Worm (Caenorhabditis elegans) whole organism, L1 larva: Measurements from ENCODE around the gene Y38F2AL.12.

Source experiments
- C04F5.9 ChIP-seq: sonication (generic microtip); optimal IDR thresholded peaks from 2 replicates; lab custom pipeline; 2016; ENCODE audit warnings: missing genetic modification characterization, missing compliant biosample characterization
- aha-1 ChIP-seq: fragments of 150-350 bp; optimal IDR thresholded peaks from 2 replicates; lab custom pipeline; 2014; ENCODE audit warnings: missing biosample characterization, missing genetic modification characterization
- alr-1 ChIP-seq: fragments of 200-800 bp; sonication (Bioruptor generic); optimal IDR thresholded peaks from 2 replicates; lab custom pipeline; 2018; ENCODE audit warnings: borderline replicate concordance, mild to moderate bottlenecking, missing genetic modification characterization, missing compliant biosample characterization
- ama-1 ChIP-seq: fragments of 150-350 bp; optimal IDR thresholded peaks from 2 replicates; lab custom pipeline; 2014
- blmp-1 ChIP-seq: fragments of 150-350 bp; optimal IDR thresholded peaks from 2 replicates; lab custom pipeline; 2014; ENCODE audit warnings: missing biosample characterization, missing genetic modification characterization
- ceh-63 ChIP-seq: fragments of 200-800 bp; sonication (Bioruptor generic); optimal IDR thresholded peaks from 2 replicates; lab custom pipeline; 2018; ENCODE audit warnings: mild to moderate bottlenecking, missing genetic modification characterization, missing compliant biosample characterization
- ceh-88 ChIP-seq: fragments of 200-800 bp; sonication (Bioruptor generic); IDR thresholded peaks from 2 replicates; pipeline ENCODE4 v1.3.6; 2022; ENCODE audit warnings: missing genetic modification characterization, missing compliant biosample characterization
- ces-1 ChIP-seq: fragments of 150-350 bp; optimal IDR thresholded peaks from 2 replicates; lab custom pipeline; 2014; ENCODE audit warnings: missing biosample characterization, missing genetic modification reagents, missing genetic modification characterization
- dpl-1 ChIP-seq, 3 experiments: fragments of 150-350 bp in 2 of 3; sonication (generic microtip) in 1 of 3; optimal IDR thresholded peaks; 2 replicates each; lab custom pipeline; 2014 to 2017; ENCODE audit warnings: missing biosample characterization in 3 of 3, missing genetic modification characterization in 3 of 3, missing genetic modification reagents in 3 of 3
- dsc-1 ChIP-seq: sonication (generic microtip); optimal IDR thresholded peaks from 2 replicates; lab custom pipeline; 2016; ENCODE audit warnings: mild to moderate bottlenecking, missing genetic modification characterization, missing compliant biosample characterization
- efl-1 ChIP-seq, 4 experiments: fragments of 150-350 bp; optimal IDR thresholded peaks in 3 of 4; peaks in 1 of 4; 1 replicate in 1 of 4; 2 replicates in 3 of 4; lab custom pipeline; 2014; ENCODE audit warnings: missing biosample characterization in 2 of 4, missing genetic modification characterization in 2 of 4, missing genetic modification reagents in 2 of 4
- ets-5 ChIP-seq: fragments of 200-800 bp; sonication (Bioruptor generic); IDR thresholded peaks from 2 replicates; pipeline ENCODE4 v1.3.6; 2022; ENCODE audit warnings: missing genetic modification characterization, missing compliant biosample characterization
- fkh-10 ChIP-seq: sonication (generic microtip); optimal IDR thresholded peaks from 2 replicates; lab custom pipeline; 2017; ENCODE audit warnings: missing biosample characterization, missing genetic modification reagents, missing genetic modification characterization
- hlh-17 ChIP-seq: fragments of 200-800 bp; sonication (Bioruptor generic); optimal IDR thresholded peaks from 2 replicates; lab custom pipeline; 2018; ENCODE audit warnings: missing genetic modification characterization, mild to moderate bottlenecking, missing compliant biosample characterization, moderate library complexity, borderline replicate concordance
- hlh-4 ChIP-seq: sonication (generic microtip); optimal IDR thresholded peaks from 2 replicates; lab custom pipeline; 2016; ENCODE audit warnings: mild to moderate bottlenecking, missing genetic modification characterization, missing compliant biosample characterization
- hpl-2 ChIP-seq: fragments of 150-350 bp; optimal IDR thresholded peaks from 2 replicates; lab custom pipeline; 2014; ENCODE audit warnings: missing biosample characterization, missing genetic modification reagents, missing genetic modification characterization
- irx-1 ChIP-seq: sonication (generic microtip); optimal IDR thresholded peaks from 2 replicates; lab custom pipeline; 2016; ENCODE audit warnings: missing genetic modification characterization, missing compliant biosample characterization
- isw-1 ChIP-seq: fragments of 200-800 bp; sonication (Bioruptor generic); IDR thresholded peaks from 2 replicates; pipeline ENCODE4 v1.3.6; 2022; ENCODE audit warnings: missing genetic modification characterization, missing compliant biosample characterization
- lin-14 ChIP-seq: fragments of 200-800 bp; sonication (Bioruptor generic); optimal IDR thresholded peaks from 2 replicates; lab custom pipeline; 2018; ENCODE audit warnings: mild to moderate bottlenecking, missing genetic modification characterization, moderate library complexity, missing compliant biosample characterization
- lsy-2 ChIP-seq, 2 experiments: fragments of 150-350 bp; optimal IDR thresholded peaks; 2 replicates each; lab custom pipeline; 2014; ENCODE audit warnings: missing biosample characterization in 2 of 2, missing genetic modification characterization in 2 of 2
- mab-9 ChIP-seq: fragments of 200-800 bp; sonication (Bioruptor generic); IDR thresholded peaks from 2 replicates; pipeline ENCODE4 v1.3.6; 2022; ENCODE audit warnings: missing genetic modification reagents, missing genetic modification characterization, missing compliant biosample characterization
- mdl-1 ChIP-seq, 2 experiments: fragments of 150-350 bp; optimal IDR thresholded peaks; 2 replicates each; lab custom pipeline; 2014 to 2017; ENCODE audit warnings: missing biosample characterization in 2 of 2, missing genetic modification characterization in 2 of 2, inconsistent platforms in 1 of 2
- mef-2 ChIP-seq: fragments of 150-350 bp; optimal IDR thresholded peaks from 2 replicates; lab custom pipeline; 2014; ENCODE audit warnings: missing biosample characterization, missing genetic modification characterization
- nhr-12 ChIP-seq: sonication (generic microtip); optimal IDR thresholded peaks from 2 replicates; lab custom pipeline; 2017; ENCODE audit warnings: missing biosample characterization, missing genetic modification characterization
- nhr-19 ChIP-seq: fragments of 200-800 bp; sonication (Bioruptor generic); conservative IDR thresholded peaks from 2 replicates; pipeline ENCODE4 v1.3.6; 2022; ENCODE audit warnings: missing genetic modification characterization, missing compliant biosample characterization
- nhr-20 ChIP-seq: sonication (generic microtip); optimal IDR thresholded peaks from 2 replicates; lab custom pipeline; 2016; ENCODE audit warnings: mild to moderate bottlenecking, missing genetic modification characterization, missing compliant biosample characterization
- nhr-237 ChIP-seq: fragments of 150-350 bp; optimal IDR thresholded peaks from 2 replicates; lab custom pipeline; 2014; ENCODE audit warnings: missing biosample characterization, missing genetic modification characterization
- nhr-47 ChIP-seq: sonication (generic microtip); optimal IDR thresholded peaks from 2 replicates; lab custom pipeline; 2016; ENCODE audit warnings: mild to moderate bottlenecking, missing genetic modification characterization, moderate library complexity, missing compliant biosample characterization
- nhr-76 ChIP-seq: sonication (generic microtip); optimal IDR thresholded peaks from 2 replicates; lab custom pipeline; 2017; ENCODE audit warnings: missing biosample characterization, missing genetic modification characterization
- nhr-85 ChIP-seq: sonication (generic microtip); peaks from one replicate; lab custom pipeline; 2016; ENCODE audit warnings: missing genetic modification characterization, inconsistent platforms, missing compliant biosample characterization
- nhr-90 ChIP-seq: sonication (generic microtip); optimal IDR thresholded peaks from 2 replicates; lab custom pipeline; 2016; ENCODE audit warnings: mild to moderate bottlenecking, missing genetic modification characterization, missing compliant biosample characterization; ENCODE audit not compliant: poor library complexity
- pax-3 ChIP-seq: fragments of 200-800 bp; sonication (Bioruptor generic); optimal IDR thresholded peaks from 2 replicates; lab custom pipeline; 2018; ENCODE audit warnings: mild to moderate bottlenecking, missing genetic modification characterization, moderate library complexity, missing compliant biosample characterization
- pqm-1 ChIP-seq: sonication (generic microtip); optimal IDR thresholded peaks from 3 replicates; lab custom pipeline; 2017; ENCODE audit warnings: missing biosample characterization, missing genetic modification characterization
- snpc-4 ChIP-seq: fragments of 150-350 bp; optimal IDR thresholded peaks from 2 replicates; lab custom pipeline; 2014; ENCODE audit warnings: missing biosample characterization, missing genetic modification characterization
- snu-23 ChIP-seq: sonication (generic microtip); optimal IDR thresholded peaks from 2 replicates; lab custom pipeline; 2016; ENCODE audit warnings: missing genetic modification characterization, missing compliant biosample characterization
- sox-4 ChIP-seq: sonication (generic microtip); optimal IDR thresholded peaks from 2 replicates; lab custom pipeline; 2016; ENCODE audit warnings: missing genetic modification characterization, missing compliant biosample characterization
- sup-37 ChIP-seq: fragments of 200-800 bp; sonication (Bioruptor generic); optimal IDR thresholded peaks from 2 replicates; lab custom pipeline; 2018; ENCODE audit warnings: mild to moderate bottlenecking, missing genetic modification characterization, missing compliant biosample characterization
- tlp-1 ChIP-seq: fragments of 150-350 bp; optimal IDR thresholded peaks from 2 replicates; lab custom pipeline; 2014; ENCODE audit warnings: missing biosample characterization, missing genetic modification characterization
- unc-130 ChIP-seq: fragments of 150-350 bp; optimal IDR thresholded peaks from 2 replicates; lab custom pipeline; 2017; ENCODE audit warnings: missing biosample characterization, missing genetic modification characterization, inconsistent platforms
- unc-30 ChIP-seq: sonication (generic microtip); optimal IDR thresholded peaks from 2 replicates; lab custom pipeline; 2017; ENCODE audit warnings: missing biosample characterization, missing genetic modification characterization
- unc-86 ChIP-seq: sonication (generic microtip); optimal IDR thresholded peaks from 2 replicates; lab custom pipeline; 2016; ENCODE audit warnings: missing genetic modification characterization, missing compliant biosample characterization
- xbp-1 ChIP-seq: sonication (generic microtip); optimal IDR thresholded peaks from 2 replicates; lab custom pipeline; 2016; ENCODE audit warnings: missing genetic modification characterization, missing compliant biosample characterization
- zag-1 ChIP-seq: fragments of 150-350 bp; optimal IDR thresholded peaks from 2 replicates; lab custom pipeline; 2014; ENCODE audit warnings: missing biosample characterization, missing genetic modification characterization
- zip-4 ChIP-seq: fragments of 200-800 bp; sonication (Bioruptor generic); optimal IDR thresholded peaks from 2 replicates; lab custom pipeline; 2018; ENCODE audit warnings: mild to moderate bottlenecking, missing genetic modification characterization, moderate library complexity, missing compliant biosample characterization
- ztf-11 ChIP-seq, 2 experiments: sonication (generic microtip); optimal IDR thresholded peaks; 2 replicates each; lab custom pipeline; 2016 to 2017; ENCODE audit warnings: missing genetic modification characterization in 2 of 2, missing biosample characterization in 1 of 2, missing compliant biosample characterization in 1 of 2

The Y38F2AL.12 gene

ce11 chrIV:2313721-2314683, 2.4 kb upstream of the Y38F2AL.12 start, which contains the start of gene vha-11 (continued):
- TF ChIP-seq nhr-20: no peak
- TF ChIP-seq sup-37: no peak
- TF ChIP-seq mef-2 (tag; lab: Kevin White, UChicago): no peak
- TF ChIP-seq nhr-19 (GFP tag; lab: Robert Waterston, UW): no peak
- no peak for TF ChIP-seq snu-23 (GFP tag; lab: Kevin White, UChicago)
- peak; percentile 11 for TF ChIP-seq nhr-85
- TF ChIP-seq isw-1 (GFP tag; lab: Robert Waterston, UW): no peak
- TF ChIP-seq zag-1 (tag; lab: Kevin White, UChicago): no peak
- TF ChIP-seq nhr-76 (tag; lab: Kevin White, UChicago): no peak
- no peak for TF ChIP-seq C04F5.9 (tag; lab: Kevin White, UChicago)
- no peak for TF ChIP-seq dsc-1 (tag; lab: Kevin White, UChicago)
- no peak for TF ChIP-seq pqm-1
- TF ChIP-seq unc-30 (tag; lab: Kevin White, UChicago): no peak
- no peak for TF ChIP-seq sox-4 (tag; lab: Kevin White, UChicago)
- TF ChIP-seq irx-1 (tag; lab: Kevin White, UChicago): no peak
- TF ChIP-seq unc-86 (tag; lab: Kevin White, UChicago): no peak
- TF ChIP-seq ceh-88 (GFP tag; lab: Robert Waterston, UW): no peak
- TF ChIP-seq nhr-47: no peak
- TF ChIP-seq snpc-4 (tag; lab: Kevin White, UChicago): no peak
- no peak for TF ChIP-seq efl-1 (optimal IDR thresholded peaks at IDR 0.05; lab: Kevin White, UChicago)
- TF ChIP-seq efl-1 (GFP tag; optimal IDR thresholded peaks at IDR 0.05 in 1 of 2; lab: Kevin White, UChicago): peak in 1 of 2 experiments; percentile 89
- no peak for TF ChIP-seq lsy-2 (tag; optimal IDR thresholded peaks at IDR 0.05; lab: Kevin White, UChicago)
- no peak for TF ChIP-seq nhr-237 (tag; lab: Kevin White, UChicago)
- TF ChIP-seq hlh-4 (tag; lab: Kevin White, UChicago): no peak
- TF ChIP-seq mdl-1 (tag; optimal IDR thresholded peaks at IDR 0.05; lab: Kevin White, UChicago): no peak
- TF ChIP-seq mab-9: no peak
- TF ChIP-seq ces-1 (GFP tag; lab: Kevin White, UChicago): no peak
- TF ChIP-seq tlp-1: no peak
- peak; percentile 13 for TF ChIP-seq ama-1 (lab: Kevin White, UChicago)
- TF ChIP-seq unc-130 (tag; lab: Kevin White, UChicago): no peak
- TF ChIP-seq nhr-90 (tag; lab: Kevin White, UChicago): peak; percentile 6

ce11 chrIV:2314862-2315261, 1.5 kb upstream of the Y38F2AL.12 start:
- TF ChIP-seq nhr-85: no peak
- TF ChIP-seq xbp-1 (tag; lab: Kevin White, UChicago): no peak
- no peak for TF ChIP-seq sup-37

- TF ChIP-seq ztf-11 (tag; optimal IDR thresholded peaks at IDR 0.05; lab: Kevin White, UChicago): peak in 1 of 2 experiments; percentile 7
- TF ChIP-seq nhr-20: no peak
- TF ChIP-seq efl-1 (optimal IDR thresholded peaks at IDR 0.05; lab: Kevin White, UChicago): no peak
- peak in 1 of 2 experiments; percentile 4 for TF ChIP-seq efl-1 (GFP tag; optimal IDR thresholded peaks at IDR 0.05 in 1 of 2; lab: Kevin White, UChicago)
These were observed 803 bp upstream of the Y38F2AL.12 start, which contains the start of gene vha-3 for ce11 chrIV:2315545-2315995. vha-3 (minus strand) TSS chrIV:2315945.

ce11 chrIV:2316796-2317195, 423 bp downstream of the Y38F2AL.12 start:
- TF ChIP-seq ets-5 (GFP tag; lab: Robert Waterston, UW) (no peak), fkh-10 (no peak), nhr-12 (no peak), zip-4 (no peak), aha-1 (no peak), hpl-2 (no peak), mdl-1 (tag; optimal IDR thresholded peaks at IDR 0.05; lab: Kevin White, UChicago) (peak in 1 of 2 experiments; percentile 29), snpc-4 (tag; lab: Kevin White, UChicago) (no peak), hlh-17 (GFP tag; lab: Kevin White, UChicago) (no peak), ceh-63 (no peak), lin-14 (GFP tag; lab: Kevin White, UChicago) (peak; percentile 83), blmp-1 (tag; lab: Kevin White, UChicago) (peak; percentile 9), unc-86 (tag; lab: Kevin White, UChicago) (no peak), ces-1 (GFP tag; lab: Kevin White, UChicago) (no peak), nhr-19 (GFP tag; lab: Robert Waterston, UW) (no peak), pax-3 (no peak), dpl-1 (GFP tag; optimal IDR thresholded peaks at IDR 0.05; lab: Kevin White, UChicago) (peak; percentile 53 to 81 (median 75)), alr-1 (tag; lab: Kevin White, UChicago) (no peak)
